Worm (Caenorhabditis elegans) whole organism, L2 larva: ENCODE results near the gene otpl-3.
A peak's percentile ranks its signal among the peaks of the same experiment; 100 is the strongest.

ENCODE experiments used
- C34F6.9 ChIP-seq: fragments of 150-350 bp; optimal IDR thresholded peaks from 2 replicates; lab custom pipeline; 2014; ENCODE audit warnings: missing biosample characterization, missing genetic modification characterization
- R02D3.7 ChIP-seq: fragments of 150-350 bp; optimal IDR thresholded peaks from 2 replicates; lab custom pipeline; 2014; ENCODE audit warnings: missing biosample characterization, missing genetic modification characterization
- Y55F3AM.14 ChIP-seq: fragments of 200-800 bp; sonication (Bioruptor generic); optimal IDR thresholded peaks from 2 replicates; lab custom pipeline; 2018; ENCODE audit warnings: mild to moderate bottlenecking, missing genetic modification characterization, missing compliant biosample characterization
- ZK546.5 ChIP-seq: sonication (generic microtip); optimal IDR thresholded peaks from 2 replicates; lab custom pipeline; 2017; ENCODE audit warnings: missing biosample characterization, missing genetic modification characterization
- alr-1 ChIP-seq: fragments of 150-350 bp; optimal IDR thresholded peaks from 2 replicates; lab custom pipeline; 2014; ENCODE audit warnings: missing biosample characterization, missing genetic modification characterization
- ama-1 ChIP-seq: fragments of 150-350 bp; optimal IDR thresholded peaks from 2 replicates; lab custom pipeline; 2018; ENCODE audit warnings: inconsistent platforms
- blmp-1 ChIP-seq: sonication (generic microtip); optimal IDR thresholded peaks from 2 replicates; lab custom pipeline; 2017; ENCODE audit warnings: missing genetic modification characterization, mild to moderate bottlenecking, missing compliant biosample characterization, antibody characterized with exemption, moderate library complexity; ENCODE audit not compliant: insufficient read depth
- ceh-16 ChIP-seq: fragments of 150-350 bp; optimal IDR thresholded peaks from 2 replicates; lab custom pipeline; 2014; ENCODE audit warnings: missing biosample characterization, missing genetic modification characterization
- ceh-82 ChIP-seq: fragments of 150-350 bp; optimal IDR thresholded peaks from 2 replicates; lab custom pipeline; 2014; ENCODE audit warnings: missing biosample characterization, missing genetic modification characterization
- crh-2 ChIP-seq: sonication (generic microtip); optimal IDR thresholded peaks from 2 replicates; lab custom pipeline; 2017; ENCODE audit warnings: missing biosample characterization, missing genetic modification characterization
- egl-27 ChIP-seq: sonication (generic microtip); optimal IDR thresholded peaks from 3 replicates; lab custom pipeline; 2017; ENCODE audit warnings: missing biosample characterization, missing genetic modification reagents, missing genetic modification characterization
- elt-1 ChIP-seq: fragments of 150-350 bp; optimal IDR thresholded peaks from 2 replicates; lab custom pipeline; 2014; ENCODE audit warnings: missing biosample characterization, missing genetic modification characterization
- elt-3 ChIP-seq: sonication (generic microtip); optimal IDR thresholded peaks from 2 replicates; lab custom pipeline; 2017; ENCODE audit warnings: missing biosample characterization, missing genetic modification characterization
- fos-1 ChIP-seq: fragments of 150-350 bp; optimal IDR thresholded peaks from 2 replicates; lab custom pipeline; 2014; ENCODE audit warnings: missing biosample characterization, missing genetic modification characterization
- lin-11 ChIP-seq: fragments of 150-350 bp; sonication (generic microtip); optimal IDR thresholded peaks from 2 replicates; lab custom pipeline; 2014; ENCODE audit warnings: missing biosample characterization, missing genetic modification characterization, inconsistent platforms, mixed read lengths
- lin-13 ChIP-seq: fragments of 150-350 bp; optimal IDR thresholded peaks from 2 replicates; lab custom pipeline; 2014; ENCODE audit warnings: missing biosample characterization, missing genetic modification reagents, missing genetic modification characterization
- lsy-2 ChIP-seq, 2 experiments: fragments of 150-350 bp in 1 of 2; sonication (generic microtip) in 1 of 2; optimal IDR thresholded peaks; 2 replicates each; lab custom pipeline; 2014 to 2017; ENCODE audit warnings: missing biosample characterization in 2 of 2, missing genetic modification characterization in 2 of 2
- mab-5 ChIP-seq: fragments of 150-350 bp; optimal IDR thresholded peaks from 2 replicates; lab custom pipeline; 2014; ENCODE audit warnings: missing biosample characterization, missing genetic modification characterization
- mbf-1 ChIP-seq: sonication (generic microtip); optimal IDR thresholded peaks from 2 replicates; lab custom pipeline; 2017; ENCODE audit warnings: missing biosample characterization, missing genetic modification characterization
- mdl-1 ChIP-seq, 2 experiments: fragments of 150-350 bp in 1 of 2; sonication (generic microtip) in 1 of 2; optimal IDR thresholded peaks; 2 replicates each; lab custom pipeline; 2017; ENCODE audit warnings: missing biosample characterization in 2 of 2, missing genetic modification characterization in 2 of 2
- nhr-10 ChIP-seq: sonication (generic microtip); optimal IDR thresholded peaks from 2 replicates; lab custom pipeline; 2017; ENCODE audit warnings: missing biosample characterization, missing genetic modification characterization
- nhr-12 ChIP-seq: fragments of 150-350 bp; optimal IDR thresholded peaks from 2 replicates; lab custom pipeline; 2014; ENCODE audit warnings: missing biosample characterization, missing genetic modification characterization
- nhr-21 ChIP-seq: fragments of 150-350 bp; optimal IDR thresholded peaks from 2 replicates; lab custom pipeline; 2014; ENCODE audit warnings: missing biosample characterization, missing genetic modification characterization
- nhr-23 ChIP-seq: fragments of 150-350 bp; optimal IDR thresholded peaks from 2 replicates; lab custom pipeline; 2014; ENCODE audit warnings: missing biosample characterization, missing genetic modification reagents, missing genetic modification characterization
- nhr-237 ChIP-seq: fragments of 150-350 bp; optimal IDR thresholded peaks from 2 replicates; lab custom pipeline; 2014; ENCODE audit warnings: missing biosample characterization, missing genetic modification characterization
- nhr-25 ChIP-seq: fragments of 150-350 bp; sonication (generic microtip); optimal IDR thresholded peaks from 3 replicates; lab custom pipeline; 2014; ENCODE audit warnings: missing biosample characterization, missing genetic modification characterization
- sem-4 ChIP-seq: fragments of 150-350 bp; optimal IDR thresholded peaks from 2 replicates; lab custom pipeline; 2014; ENCODE audit warnings: missing biosample characterization, missing genetic modification reagents, missing genetic modification characterization
- sma-3 ChIP-seq: sonication (generic microtip); optimal IDR thresholded peaks from 2 replicates; lab custom pipeline; 2016; ENCODE audit warnings: missing genetic modification reagents, missing genetic modification characterization, missing compliant biosample characterization
- sma-9 ChIP-seq, 2 experiments: fragments of 150-350 bp in 1 of 2; sonication (generic microtip) in 1 of 2; optimal IDR thresholded peaks; 2 replicates each; lab custom pipeline; 2014 to 2016; ENCODE audit warnings: missing genetic modification characterization in 2 of 2, mild to moderate bottlenecking in 1 of 2, missing biosample characterization in 1 of 2, missing compliant biosample characterization in 1 of 2, missing genetic modification reagents in 1 of 2, moderate library complexity in 1 of 2
- unc-55 ChIP-seq: fragments of 150-350 bp; sonication (generic microtip); optimal IDR thresholded peaks from 3 replicates; lab custom pipeline; 2014; ENCODE audit warnings: missing biosample characterization, missing genetic modification reagents, missing genetic modification characterization
- zag-1 ChIP-seq: fragments of 150-350 bp; optimal IDR thresholded peaks from 2 replicates; lab custom pipeline; 2014; ENCODE audit warnings: missing biosample characterization, missing genetic modification characterization
- ztf-1 ChIP-seq: fragments of 200-800 bp; sonication (Bioruptor generic); conservative IDR thresholded peaks from 2 replicates; pipeline ENCODE4 v1.3.6; 2022; ENCODE audit warnings: missing genetic modification characterization, missing compliant biosample characterization
- ztf-11 ChIP-seq: sonication (generic microtip); optimal IDR thresholded peaks from 2 replicates; lab custom pipeline; 2017; ENCODE audit warnings: missing biosample characterization, missing genetic modification characterization
- ztf-4 ChIP-seq: fragments of 150-350 bp; optimal IDR thresholded peaks from 2 replicates; lab custom pipeline; 2014; ENCODE audit warnings: missing biosample characterization, missing genetic modification characterization

The otpl-3 gene

ce11 chrX:6946789-6947188, 22.2 kb upstream of the otpl-3 start:
- no peak for TF ChIP-seq alr-1
- TF ChIP-seq ztf-1 (GFP tag; lab: Robert Waterston, UW), result no peak
- TF ChIP-seq nhr-23 (tag; lab: Kevin White, UChicago), result no peak
- no peak for TF ChIP-seq crh-2 (tag; lab: Kevin White, UChicago)
- TF ChIP-seq Y55F3AM.14 (GFP tag; lab: Kevin White, UChicago), result no peak
- TF ChIP-seq mdl-1 (tag; optimal IDR thresholded peaks at IDR 0.05; lab: Kevin White, UChicago), result no peak
- TF ChIP-seq lin-13 (GFP tag; lab: Kevin White, UChicago), result no peak

DNA sequence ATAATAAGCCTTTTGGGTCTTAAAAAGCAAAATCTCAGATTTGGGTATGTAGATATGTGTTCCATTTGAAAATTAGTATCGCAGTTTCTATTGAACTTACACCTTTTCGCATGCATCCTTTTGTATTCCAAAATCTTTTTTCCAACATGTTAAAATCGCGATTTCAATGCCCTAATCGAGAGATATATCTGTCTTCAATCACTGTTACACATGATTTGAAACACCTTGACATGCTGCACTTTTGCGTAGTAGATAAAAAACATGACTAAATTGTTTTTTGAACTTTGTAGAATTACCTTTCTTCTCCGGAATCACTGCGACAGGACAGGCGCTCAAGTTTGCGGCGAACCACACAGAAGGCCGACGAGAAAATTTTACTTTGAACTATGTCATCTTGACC, 17.1 kb upstream of the otpl-3 start:
- TF ChIP-seq egl-27 (tag; lab: Kevin White, UChicago) (no peak), mdl-1 (tag; optimal IDR thresholded peaks at IDR 0.05; lab: Kevin White, UChicago) (no peak), lsy-2 (tag; optimal IDR thresholded peaks at IDR 0.05; lab: Kevin White, UChicago) (no peak), nhr-237 (tag; lab: Kevin White, UChicago) (no peak), R02D3.7 (tag; lab: Kevin White, UChicago) (no peak), sma-9 (GFP tag; optimal IDR thresholded peaks at IDR 0.05; lab: Kevin White, UChicago) (peak; percentile 74), sma-9 (tag; optimal IDR thresholded peaks at IDR 0.05; lab: Kevin White, UChicago) (no peak), lin-11 (no peak), ztf-1 (GFP tag; lab: Robert Waterston, UW) (no peak), nhr-21 (peak; percentile 34), zag-1 (no peak), nhr-12 (tag; lab: Kevin White, UChicago) (no peak), alr-1 (no peak), Y55F3AM.14 (GFP tag; lab: Kevin White, UChicago) (no peak), elt-3 (tag; lab: Kevin White, UChicago) (no peak), sma-3 (peak; percentile 33), nhr-25 (tag; lab: Kevin White, UChicago) (no peak), fos-1 (tag; lab: Kevin White, UChicago) (no peak), ceh-16 (tag; lab: Kevin White, UChicago) (no peak), ztf-11 (tag; lab: Kevin White, UChicago) (no peak), unc-55 (no peak), mab-5 (tag; lab: Kevin White, UChicago) (no peak), ceh-82 (tag; lab: Kevin White, UChicago) (no peak), lin-13 (GFP tag; lab: Kevin White, UChicago) (no peak), mbf-1 (no peak), sem-4 (tag; lab: Kevin White, UChicago) (no peak), elt-1 (tag; lab: Kevin White, UChicago) (peak; percentile 62)

ce11 chrX:6940775-6941174, 16.2 kb upstream of the otpl-3 start:
- TF ChIP-seq elt-1 (tag; lab: Kevin White, UChicago) (no peak), nhr-10 (tag; lab: Kevin White, UChicago) (no peak), ztf-4 (tag; lab: Kevin White, UChicago) (no peak), nhr-23 (tag; lab: Kevin White, UChicago) (no peak)

- TF ChIP-seq nhr-21 (no peak), ztf-4 (tag; lab: Kevin White, UChicago) (no peak), blmp-1 (tag; lab: Kevin White, UChicago) (no peak), mdl-1 (tag; optimal IDR thresholded peaks at IDR 0.05; lab: Kevin White, UChicago) (no peak), ztf-11 (tag; lab: Kevin White, UChicago) (no peak), C34F6.9 (tag; lab: Kevin White, UChicago) (no peak), nhr-237 (tag; lab: Kevin White, UChicago) (no peak), mab-5 (tag; lab: Kevin White, UChicago) (no peak), ama-1 (lab: Kevin White, UChicago) (no peak), fos-1 (tag; lab: Kevin White, UChicago) (no peak), nhr-25 (tag; lab: Kevin White, UChicago) (no peak), ZK546.5 (no peak), alr-1 (no peak), lsy-2 (tag; optimal IDR thresholded peaks at IDR 0.05; lab: Kevin White, UChicago) (no peak), ceh-16 (tag; lab: Kevin White, UChicago) (no peak), nhr-12 (tag; lab: Kevin White, UChicago) (no peak)
Observed at ce11 chrX:6939917-6940316, 15.4 kb upstream of the otpl-3 start, which contains the start of gene C16E9.1. C16E9.1 (plus strand) TSS chrX:6940217.
